Fruit fly (Drosophila melanogaster) whole organism, pupa: ENCODE data around the gene CG31121.
A peak's percentile ranks its signal among the peaks of the same experiment; 100 is the strongest.

Experiments used
- CG10348 ChIP-seq: fragments of 200-800 bp; sonication (Bioruptor generic); IDR thresholded peaks from 2 replicates; pipeline ENCODE4 v1.3.6; 2022; ENCODE audit warnings: missing biosample characterization, missing genetic modification characterization
- CG12605 ChIP-seq: fragments of 200-800 bp; sonication (Bioruptor generic); IDR thresholded peaks from 2 replicates; pipeline ENCODE4 v1.3.6; 2022; ENCODE audit warnings: missing biosample characterization, missing genetic modification characterization
- CG13204 ChIP-seq: fragments of 200-800 bp; sonication (Bioruptor generic); optimal IDR thresholded peaks from 2 replicates; lab custom pipeline; 2018; ENCODE audit warnings: missing biosample characterization, mild to moderate bottlenecking, missing genetic modification characterization, moderate library complexity
- CG14655 ChIP-seq: fragments of 200-800 bp; sonication (Bioruptor generic); optimal IDR thresholded peaks from 3 replicates; lab custom pipeline; 2017; ENCODE audit warnings: mild to moderate bottlenecking, missing biosample characterization, missing genetic modification reagents, missing genetic modification characterization
- CG15710 ChIP-seq: fragments of 200-800 bp; sonication (Bioruptor generic); optimal IDR thresholded peaks from 2 replicates; lab custom pipeline; 2018; ENCODE audit warnings: missing biosample characterization, mild to moderate bottlenecking, missing genetic modification characterization, moderate library complexity
- CG17806 ChIP-seq: fragments of 200-800 bp; sonication (Bioruptor generic); optimal IDR thresholded peaks from 2 replicates; lab custom pipeline; 2018; ENCODE audit warnings: missing biosample characterization, mild to moderate bottlenecking, missing genetic modification characterization, moderate library complexity
- CG32121 ChIP-seq: fragments of 200-800 bp; sonication (Bioruptor generic); IDR thresholded peaks from 2 replicates; pipeline ENCODE4 v1.3.6; 2022; ENCODE audit warnings: missing biosample characterization, missing genetic modification characterization
- CG34367 ChIP-seq: fragments of 200-800 bp; sonication (Bioruptor generic); optimal IDR thresholded peaks from 2 replicates; lab custom pipeline; 2018; ENCODE audit warnings: missing biosample characterization, mild to moderate bottlenecking, missing genetic modification characterization
- CG4496 ChIP-seq: fragments of 200-800 bp; sonication (Bioruptor generic); IDR thresholded peaks from 3 replicates; pipeline ENCODE4 v1.3.6; 2022; ENCODE audit warnings: missing biosample characterization, missing genetic modification characterization
- CG8159 ChIP-seq: fragments of 200-800 bp; sonication (Bioruptor generic); optimal IDR thresholded peaks from 3 replicates; lab custom pipeline; 2018; ENCODE audit warnings: missing biosample characterization, mild to moderate bottlenecking, missing genetic modification characterization, moderate library complexity
- CG8301 ChIP-seq: fragments of 200-800 bp; sonication (Bioruptor generic); optimal IDR thresholded peaks from 2 replicates; lab custom pipeline; 2018; ENCODE audit warnings: missing biosample characterization, mild to moderate bottlenecking, missing genetic modification characterization
- CG9948 ChIP-seq: fragments of 200-800 bp; sonication (Bioruptor generic); optimal IDR thresholded peaks from 2 replicates; lab custom pipeline; 2018; ENCODE audit warnings: missing biosample characterization, mild to moderate bottlenecking, missing genetic modification characterization, moderate library complexity
- D1 ChIP-seq: fragments of 200-800 bp; sonication (Bioruptor generic); optimal IDR thresholded peaks from 2 replicates; lab custom pipeline; 2018; ENCODE audit warnings: missing biosample characterization, mild to moderate bottlenecking, missing genetic modification characterization, moderate library complexity
- EcR ChIP-seq: fragments of 200-800 bp; sonication (Bioruptor generic); optimal IDR thresholded peaks from 3 replicates; lab custom pipeline; 2019; ENCODE audit warnings: missing biosample characterization, missing genetic modification characterization, mild to moderate bottlenecking, moderate library complexity, missing genetic modification reagents
- Ets98B ChIP-seq: fragments of 200-800 bp; sonication (Bioruptor generic); IDR thresholded peaks from 2 replicates; pipeline ENCODE4 v1.3.6; 2022; ENCODE audit warnings: missing biosample characterization, missing genetic modification characterization
- Pif1A ChIP-seq: fragments of 200-800 bp; sonication (Bioruptor generic); optimal IDR thresholded peaks from 3 replicates; lab custom pipeline; 2016; ENCODE audit warnings: missing biosample characterization, missing genetic modification characterization
- Pif1B ChIP-seq: fragments of 200-800 bp; sonication (Bioruptor generic); optimal IDR thresholded peaks from 3 replicates; lab custom pipeline; 2016; ENCODE audit warnings: missing biosample characterization, missing genetic modification characterization
- Snoo ChIP-seq: fragments of 200-800 bp; sonication (Bioruptor generic); optimal IDR thresholded peaks from 3 replicates; lab custom pipeline; 2017; ENCODE audit warnings: missing biosample characterization, mild to moderate bottlenecking, missing genetic modification characterization, inconsistent platforms
- fd96Ca ChIP-seq: fragments of 200-800 bp; sonication (Bioruptor generic); IDR thresholded peaks from 3 replicates; pipeline ENCODE4 v1.3.6; 2022; ENCODE audit warnings: missing biosample characterization, missing genetic modification characterization
- gl ChIP-seq: fragments of 200-800 bp; sonication (Bioruptor generic); optimal IDR thresholded peaks from 2 replicates; lab custom pipeline; 2018; ENCODE audit warnings: missing biosample characterization, mild to moderate bottlenecking, missing genetic modification characterization
- rn ChIP-seq: fragments of 200-800 bp; sonication (Bioruptor generic); IDR thresholded peaks from 2 replicates; pipeline ENCODE4 v1.3.6; 2022; ENCODE audit warnings: missing biosample characterization, missing genetic modification characterization

CG31121 gene

DNA sequence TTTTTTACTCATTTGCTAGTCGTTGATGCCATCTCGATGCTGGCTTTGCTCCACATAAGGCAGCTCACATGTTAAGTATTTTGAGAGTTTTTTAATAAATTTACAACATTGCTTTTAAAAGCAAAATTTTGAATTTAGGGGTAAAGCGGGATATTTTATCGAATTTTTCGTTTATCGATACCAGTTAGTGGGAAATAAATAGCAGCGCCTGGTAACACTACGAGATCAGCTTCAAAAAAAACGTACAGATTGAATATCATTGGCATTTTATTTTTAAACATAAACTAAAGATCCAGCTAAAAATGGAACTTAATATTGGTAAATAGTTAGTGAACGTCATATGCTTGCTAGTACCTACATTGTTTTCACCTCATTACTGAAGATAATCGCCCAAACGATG lies 27.9 kb upstream of the CG31121 start, which contains the start of gene Mink:
Gene Mink, plus strand, starts transcription at position 204 of the 400 bp plus-strand sequence.
- TF ChIP-seq CG9948 (tag; lab: Kevin White, UChicago) (no peak), Ets98B (GFP tag; lab: Robert Waterston, UW) (no peak), CG17806 (tag; lab: Kevin White, UChicago) (no peak), Pif1A (no peak)

DNA sequence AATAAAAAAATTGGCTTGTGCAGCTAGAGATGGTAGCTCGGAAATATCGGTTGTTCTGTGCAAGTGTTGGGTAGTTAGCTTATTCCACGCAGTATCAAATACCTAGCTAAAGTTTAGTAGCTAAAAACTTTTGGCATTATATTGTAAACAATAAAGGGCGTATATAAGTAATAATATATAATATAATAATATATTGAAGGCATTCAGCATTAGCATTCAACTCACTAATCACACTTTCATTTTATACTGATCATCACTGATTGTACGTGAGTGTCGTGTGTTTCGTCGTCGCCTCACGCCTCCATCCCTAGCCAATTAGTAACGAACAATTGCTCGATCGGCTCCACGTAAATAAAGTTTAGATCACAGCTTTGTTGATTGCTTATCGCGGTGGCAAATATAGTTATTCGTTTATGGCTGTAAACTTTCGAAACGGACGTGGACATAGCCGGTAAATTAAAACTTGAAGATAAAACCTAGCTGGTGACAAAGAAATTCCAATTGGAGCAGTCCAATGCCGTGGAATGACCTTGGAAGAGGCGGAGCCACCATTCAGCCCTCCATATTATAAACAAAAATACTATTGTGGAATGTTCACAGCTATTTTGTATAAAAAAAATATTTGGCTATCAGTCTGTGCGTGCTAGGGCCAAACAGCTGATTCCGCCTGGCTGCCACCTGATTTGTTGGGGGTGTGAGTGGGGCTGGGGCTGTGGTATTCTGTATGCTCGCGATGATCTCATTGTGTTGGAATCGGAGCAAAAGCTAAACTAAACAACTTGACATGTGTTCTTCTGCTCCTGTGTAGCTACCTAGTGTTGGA lies 23.6 kb upstream of the CG31121 start, which contains the start of the genes PIG-S, sud1 and CG11168:
Gene PIG-S, minus strand, starts transcription at position 51 of the 823 bp plus-strand sequence.
Gene sud1, minus strand, starts transcription at position 51 of the 823 bp plus-strand sequence.
Gene CG11168, plus strand, starts transcription at position 293 of the 823 bp plus-strand sequence.
- peak; percentile 58 for TF ChIP-seq Snoo (tag; lab: Kevin White, UChicago)
- TF ChIP-seq CG8301 (tag; lab: Kevin White, UChicago) = no peak
- peak; percentile 62; the same call in 1 of the 2 replicates for TF ChIP-seq CG32121 (GFP tag; lab: Robert Waterston, UW)
- peak; percentile 75; the same call in 2 of the 3 replicates for TF ChIP-seq CG4496
- TF ChIP-seq fd96Ca (GFP tag; lab: Robert Waterston, UW) = peak; percentile 30; the same call in 1 of the 3 replicates
- no peak for TF ChIP-seq rn (GFP tag; lab: Robert Waterston, UW)
- TF ChIP-seq CG13204 (GFP tag; lab: Kevin White, UChicago) = no peak
- no peak for TF ChIP-seq Pif1A
- no peak for TF ChIP-seq gl
- peak; percentile 29 for TF ChIP-seq CG17806 (tag; lab: Kevin White, UChicago)
- no peak for TF ChIP-seq CG34367 (tag; lab: Kevin White, UChicago)
- TF ChIP-seq CG15710 (tag; lab: Kevin White, UChicago) = peak; percentile 51
- TF ChIP-seq Ets98B (GFP tag; lab: Robert Waterston, UW) = peak; percentile 41
- peak; percentile 57 for TF ChIP-seq CG9948 (tag; lab: Kevin White, UChicago)

DNA sequence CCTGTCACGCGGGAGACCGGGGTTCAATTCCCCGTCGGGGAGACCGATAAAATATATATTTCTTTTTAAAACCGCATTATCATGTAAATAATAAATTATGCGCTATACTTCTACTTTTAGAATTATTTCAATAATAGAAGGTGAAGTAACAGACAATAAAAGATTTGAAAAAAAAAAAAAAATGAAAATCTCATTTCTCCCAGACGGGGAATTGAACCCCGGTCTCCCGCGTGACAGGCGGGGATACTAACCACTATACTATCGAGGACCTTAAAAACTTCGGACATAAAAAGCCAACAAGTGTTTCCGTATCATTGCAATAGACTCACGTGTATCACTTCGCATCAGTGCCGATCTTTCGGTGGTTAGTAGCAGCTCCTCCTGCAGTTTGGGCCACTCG lies 20.5 kb upstream of the CG31121 start:
- TF ChIP-seq CG34367 (tag; lab: Kevin White, UChicago) (no peak), rn (GFP tag; lab: Robert Waterston, UW) (no peak)

DNA sequence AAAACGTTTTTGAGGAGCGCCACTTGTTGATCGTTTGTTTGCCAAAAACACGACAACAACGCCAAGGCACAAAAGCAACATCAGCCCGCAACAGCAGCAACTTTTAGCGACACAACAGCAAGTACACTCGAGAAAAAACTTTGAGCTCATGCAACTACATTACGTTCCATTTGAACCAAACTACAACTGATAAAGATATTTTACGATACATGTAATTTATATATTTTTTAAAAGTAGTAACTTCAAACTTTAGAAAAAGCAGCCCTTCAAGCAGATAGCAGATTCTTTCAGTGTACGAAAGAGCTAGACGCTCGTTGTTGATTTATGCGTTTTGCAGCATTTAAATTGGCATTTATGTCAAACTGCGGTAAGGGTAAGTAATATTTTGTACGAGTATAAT lies 15.7 kb upstream of the CG31121 start:
- no peak for TF ChIP-seq CG13204 (GFP tag; lab: Kevin White, UChicago)
- TF ChIP-seq CG32121 (GFP tag; lab: Robert Waterston, UW) = peak; percentile 87
- peak; percentile 66 for TF ChIP-seq CG8301 (tag; lab: Kevin White, UChicago)
- no peak for TF ChIP-seq D1 (tag; lab: Kevin White, UChicago)
- TF ChIP-seq Snoo (tag; lab: Kevin White, UChicago) = no peak
- TF ChIP-seq Pif1B (GFP tag; lab: Kevin White, UChicago) = peak; percentile 50
- TF ChIP-seq CG17806 (tag; lab: Kevin White, UChicago) = peak; percentile 41
- peak; percentile 86 for TF ChIP-seq CG4496
- no peak for TF ChIP-seq CG9948 (tag; lab: Kevin White, UChicago)
- no peak for TF ChIP-seq Pif1A
- TF ChIP-seq CG14655 = no peak
- TF ChIP-seq gl = no peak
- TF ChIP-seq CG15710 (tag; lab: Kevin White, UChicago) = peak; percentile 23
- peak; percentile 65 for TF ChIP-seq rn (GFP tag; lab: Robert Waterston, UW)
- TF ChIP-seq CG34367 (tag; lab: Kevin White, UChicago) = peak; percentile 2
- TF ChIP-seq CG12605 (GFP tag; lab: Robert Waterston, UW) = peak; percentile 54; the same call in 1 of the 2 replicates
- peak; percentile 86 for TF ChIP-seq Ets98B (GFP tag; lab: Robert Waterston, UW)
- no peak for TF ChIP-seq EcR (GFP tag; lab: Kevin White, UChicago)
- TF ChIP-seq CG8159 (tag; lab: Kevin White, UChicago) = peak; percentile 39
- peak; percentile 77; the same call in 2 of the 3 replicates for TF ChIP-seq fd96Ca (GFP tag; lab: Robert Waterston, UW)
- TF ChIP-seq CG10348 (GFP tag; lab: Robert Waterston, UW) = no peak
- TF ChIP-seq, all 21 proteins: peak for 12

DNA sequence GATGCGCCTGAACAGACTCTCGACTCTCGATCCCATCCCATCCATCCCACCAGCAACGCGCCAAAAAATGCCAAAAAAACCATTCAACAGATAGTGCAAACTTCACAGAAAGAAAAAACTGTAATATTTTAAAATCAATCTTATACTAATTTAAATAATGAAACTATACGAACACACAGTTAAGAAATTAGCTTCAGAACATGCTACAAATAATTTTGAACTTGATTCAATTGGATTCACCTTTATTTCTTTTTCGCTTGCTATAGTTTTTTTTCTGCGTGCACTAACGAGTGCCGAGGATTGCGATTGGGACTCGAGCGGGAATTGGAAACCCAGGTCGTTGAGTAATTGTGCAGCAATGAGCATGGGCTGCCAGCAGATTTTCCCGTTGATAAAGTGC lies 13.6 kb upstream of the CG31121 start:
- TF ChIP-seq D1 (tag; lab: Kevin White, UChicago) (no peak), Ets98B (GFP tag; lab: Robert Waterston, UW) (peak; percentile 66), CG12605 (GFP tag; lab: Robert Waterston, UW) (no peak), CG14655 (peak; percentile 28), fd96Ca (GFP tag; lab: Robert Waterston, UW) (0 out of 3 replicates have a peak, but pooled peaks have one; percentile 34), CG32121 (GFP tag; lab: Robert Waterston, UW) (peak; percentile 68), CG8301 (tag; lab: Kevin White, UChicago) (peak; percentile 38)

DNA sequence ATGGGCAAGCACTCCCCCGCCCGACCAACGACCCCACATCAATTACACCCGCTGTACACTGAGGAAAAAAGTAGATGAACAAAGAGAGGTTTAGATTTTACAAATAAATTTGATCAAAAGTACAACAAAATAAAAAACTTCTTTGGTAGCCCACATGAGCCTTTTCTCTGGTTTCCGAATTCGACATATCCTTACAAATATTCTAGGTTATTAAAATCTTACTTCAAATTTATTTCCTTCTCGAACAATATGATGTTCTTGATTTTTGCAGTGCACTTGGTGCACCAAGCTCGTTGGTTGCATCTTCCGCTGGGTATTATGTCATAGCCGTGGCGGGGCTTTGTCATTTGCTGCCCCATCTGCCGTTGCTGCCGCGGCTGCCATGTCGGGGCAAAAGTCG lies 12.2 kb upstream of the CG31121 start:
- no peak for TF ChIP-seq Snoo (tag; lab: Kevin White, UChicago)
- no peak for TF ChIP-seq CG9948 (tag; lab: Kevin White, UChicago)
- TF ChIP-seq CG14655 = no peak
- TF ChIP-seq CG12605 (GFP tag; lab: Robert Waterston, UW) = peak; percentile 45; the same call in 1 of the 2 replicates
- TF ChIP-seq CG13204 (GFP tag; lab: Kevin White, UChicago) = no peak
- no peak for TF ChIP-seq D1 (tag; lab: Kevin White, UChicago)
- TF ChIP-seq rn (GFP tag; lab: Robert Waterston, UW) = no peak
- TF ChIP-seq CG17806 (tag; lab: Kevin White, UChicago) = no peak
- no peak for TF ChIP-seq Pif1B (GFP tag; lab: Kevin White, UChicago)
- TF ChIP-seq gl = no peak
- no peak for TF ChIP-seq EcR (GFP tag; lab: Kevin White, UChicago)
- peak; percentile 9 for TF ChIP-seq CG8301 (tag; lab: Kevin White, UChicago)
- no peak for TF ChIP-seq CG15710 (tag; lab: Kevin White, UChicago)
- no peak for TF ChIP-seq CG10348 (GFP tag; lab: Robert Waterston, UW)
- TF ChIP-seq CG34367 (tag; lab: Kevin White, UChicago) = no peak
- no peak for TF ChIP-seq CG8159 (tag; lab: Kevin White, UChicago)
- TF ChIP-seq Pif1A = no peak
- peak; percentile 64 for TF ChIP-seq CG32121 (GFP tag; lab: Robert Waterston, UW)
- TF ChIP-seq CG4496 = peak; percentile 55; the same call in 1 of the 3 replicates
- TF ChIP-seq fd96Ca (GFP tag; lab: Robert Waterston, UW) = 0 out of 3 replicates have a peak, but pooled peaks have one; percentile 30
- peak; percentile 25; the same call in 1 of the 2 replicates for TF ChIP-seq Ets98B (GFP tag; lab: Robert Waterston, UW)
